Worm (Caenorhabditis elegans): ENCODE measurements around the gene T02G5.15.

Gene T02G5.15

DNA sequence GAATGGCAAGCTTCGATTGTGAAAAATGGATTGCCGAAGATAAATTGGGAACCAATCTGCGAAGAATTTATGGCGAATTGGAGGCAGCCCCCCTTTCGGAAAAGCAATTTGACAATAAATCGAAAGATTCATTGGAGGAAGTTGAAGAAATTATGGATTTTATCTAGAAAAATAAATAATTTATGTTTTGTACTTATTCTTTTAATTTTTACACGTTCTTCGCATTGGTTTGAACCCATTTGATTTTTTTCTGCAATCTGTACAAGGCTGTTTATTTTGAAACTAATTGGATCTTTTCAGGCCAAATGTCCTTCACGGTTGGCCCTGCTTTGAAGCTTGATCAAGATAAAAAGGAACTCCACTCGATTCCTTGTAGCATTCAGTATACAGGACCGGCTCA is 31.1 kb upstream of the T02G5.15 start, which contains the start of gene ZK1127.13:
TSS of gene ZK1127.13 (plus strand) at position 301 of the 400 bp plus-strand sequence.
- TF ChIP-seq fkh-10 (GFP tag; optimal IDR thresholded peaks at IDR 0.05) = no peak
- TF ChIP-seq ceh-14 (tag; optimal IDR thresholded peaks at IDR 0.05) = no peak
- TF ChIP-seq K09A11.1 (tag; optimal IDR thresholded peaks at IDR 0.05; ENCODE audit: insufficient read depth) = no peak
- TF ChIP-seq pag-3 (tag; optimal IDR thresholded peaks at IDR 0.05; ENCODE audit: borderline replicate concordance) = no peak

DNA sequence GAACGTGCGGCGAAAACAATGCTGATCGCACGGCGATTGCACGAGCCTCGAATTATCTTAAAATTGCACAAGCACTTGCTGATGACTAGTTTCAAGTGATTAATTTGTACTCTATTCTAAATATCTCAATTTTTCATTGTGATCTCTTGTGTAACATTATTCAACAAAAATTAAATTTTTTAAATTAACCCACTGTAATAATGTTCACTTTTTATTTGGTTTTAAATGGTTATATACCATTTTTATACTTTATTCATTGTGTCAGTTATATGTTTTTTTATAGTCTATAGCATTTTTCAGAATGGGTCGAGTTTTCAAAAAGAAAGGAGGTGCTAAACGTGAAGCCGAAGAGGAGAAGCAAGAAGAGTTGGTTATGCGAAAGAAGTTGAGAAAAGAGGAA is 30.5 kb upstream of the T02G5.15 start, which contains the start of gene ZK1127.4:
TSS of gene ZK1127.4 (plus strand) at position 301 of the 400 bp plus-strand sequence.
- TF ChIP-seq fkh-10 (GFP tag; optimal IDR thresholded peaks at IDR 0.05) (no peak), eyg-1 (tag; optimal IDR thresholded peaks at IDR 0.05) (no peak), ceh-18 (tag; optimal IDR thresholded peaks at IDR 0.05) (no peak), tbx-2 (tag; optimal IDR thresholded peaks at IDR 0.05) (no peak), nhr-11 (tag; optimal IDR thresholded peaks at IDR 0.05) (no peak), che-1 (tag; optimal IDR thresholded peaks at IDR 0.05) (no peak), ceh-24 (tag; optimal IDR thresholded peaks at IDR 0.05) (no peak), unc-55 (GFP tag; optimal IDR thresholded peaks at IDR 0.05) (no peak)

DNA sequence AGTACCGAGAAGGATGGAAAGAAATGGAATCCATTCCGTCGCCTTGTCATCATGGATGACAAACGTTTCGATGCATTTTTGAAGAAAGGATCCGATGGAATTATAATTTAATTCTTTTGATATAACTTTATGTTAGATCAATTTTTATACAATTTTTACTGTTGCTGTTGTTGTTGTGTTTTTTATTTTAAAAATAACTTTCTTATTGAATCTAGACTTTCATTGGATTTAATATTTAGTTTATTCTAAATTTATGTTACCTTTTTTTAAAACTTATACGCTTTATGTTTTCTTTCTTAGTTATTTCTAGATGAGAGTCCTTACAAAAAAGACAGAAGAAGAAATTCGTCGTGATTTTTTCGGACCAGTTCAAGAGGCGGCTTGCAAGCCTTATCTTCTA is 29.1 kb upstream of the T02G5.15 start, which contains the start of gene ZK1127.3:
TSS of gene ZK1127.3 (plus strand) at position 301 of the 400 bp plus-strand sequence.
- no peak for TF ChIP-seq fkh-10 (GFP tag; optimal IDR thresholded peaks at IDR 0.05)
- TF ChIP-seq nhr-11 (tag; optimal IDR thresholded peaks at IDR 0.05) = no peak
- no peak for TF ChIP-seq ceh-6 (GFP tag; optimal IDR thresholded peaks at IDR 0.05)
- TF ChIP-seq pqm-1 (tag; optimal IDR thresholded peaks at IDR 0.05) = no peak
- TF ChIP-seq ceh-9 (tag; optimal IDR thresholded peaks at IDR 0.05) = no peak
- no peak for TF ChIP-seq unc-86 (tag; optimal IDR thresholded peaks at IDR 0.05)
- TF ChIP-seq che-1 (tag; optimal IDR thresholded peaks at IDR 0.05) = no peak
- TF ChIP-seq tbx-2 (tag; optimal IDR thresholded peaks at IDR 0.05) = no peak
- TF ChIP-seq fax-1 (tag; optimal IDR thresholded peaks at IDR 0.05) = no peak
- no peak for TF ChIP-seq elt-4 (tag; optimal IDR thresholded peaks at IDR 0.05)
- TF ChIP-seq nfya-1 (tag; optimal IDR thresholded peaks at IDR 0.05) = no peak
- no peak for TF ChIP-seq hlh-6 (tag; optimal IDR thresholded peaks at IDR 0.05)

DNA sequence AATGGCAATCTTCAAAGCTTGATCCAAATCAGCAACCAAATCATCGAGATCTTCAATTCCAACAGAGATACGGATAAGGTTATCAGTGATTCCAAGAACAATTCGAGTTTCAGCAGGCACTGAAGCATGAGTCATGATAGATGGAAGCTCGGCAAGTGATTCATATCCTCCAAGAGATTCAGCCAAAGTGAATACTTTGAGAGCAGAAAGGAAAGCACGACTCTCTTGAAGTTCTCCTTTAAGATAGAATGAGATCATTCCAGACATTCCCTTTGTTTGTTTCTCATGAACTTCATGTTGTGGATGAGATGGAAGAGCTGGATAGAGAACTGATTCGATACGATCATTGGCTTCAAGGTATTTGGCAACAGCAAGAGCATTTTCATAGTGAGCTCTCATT is 27.8 kb upstream of the T02G5.15 start:
- TF ChIP-seq pha-2 (tag; optimal IDR thresholded peaks at IDR 0.05) = no peak
- TF ChIP-seq unc-42 (tag; optimal IDR thresholded peaks at IDR 0.05) = no peak
- no peak for TF ChIP-seq ref-2 (tag; optimal IDR thresholded peaks at IDR 0.05)
- TF ChIP-seq pag-3 (tag; optimal IDR thresholded peaks at IDR 0.05; ENCODE audit: borderline replicate concordance) = no peak
- no peak for TF ChIP-seq odd-2 (tag; optimal IDR thresholded peaks at IDR 0.05)
- TF ChIP-seq ceh-14 (tag; optimal IDR thresholded peaks at IDR 0.05) = no peak
- no peak for TF ChIP-seq che-1 (tag; optimal IDR thresholded peaks at IDR 0.05)
- TF ChIP-seq sox-2 (GFP tag; IDR thresholded peaks at IDR 0.05) = no peak
- TF ChIP-seq ceh-18 (tag; optimal IDR thresholded peaks at IDR 0.05) = no peak
- TF ChIP-seq ttx-3 (tag; optimal IDR thresholded peaks at IDR 0.05) = no peak
- TF ChIP-seq ceh-31 (tag; optimal IDR thresholded peaks at IDR 0.05) = no peak
- TF ChIP-seq dmd-4 (tag; optimal IDR thresholded peaks at IDR 0.05; ENCODE audit: borderline replicate concordance) = no peak
- no peak for TF ChIP-seq hlh-13 (GFP tag; optimal IDR thresholded peaks at IDR 0.05)
- no peak for TF ChIP-seq ceh-45 (GFP tag; IDR thresholded peaks at IDR 0.05)
- no peak for TF ChIP-seq fax-1 (tag; optimal IDR thresholded peaks at IDR 0.05)
- no peak for TF ChIP-seq nhr-11 (tag; optimal IDR thresholded peaks at IDR 0.05)
- no peak for TF ChIP-seq C38D4.7 (GFP tag; optimal IDR thresholded peaks at IDR 0.05)
- no peak for TF ChIP-seq madf-2 (tag; optimal IDR thresholded peaks at IDR 0.05)
- TF ChIP-seq ahr-1 (tag; optimal IDR thresholded peaks at IDR 0.05) = no peak

DNA sequence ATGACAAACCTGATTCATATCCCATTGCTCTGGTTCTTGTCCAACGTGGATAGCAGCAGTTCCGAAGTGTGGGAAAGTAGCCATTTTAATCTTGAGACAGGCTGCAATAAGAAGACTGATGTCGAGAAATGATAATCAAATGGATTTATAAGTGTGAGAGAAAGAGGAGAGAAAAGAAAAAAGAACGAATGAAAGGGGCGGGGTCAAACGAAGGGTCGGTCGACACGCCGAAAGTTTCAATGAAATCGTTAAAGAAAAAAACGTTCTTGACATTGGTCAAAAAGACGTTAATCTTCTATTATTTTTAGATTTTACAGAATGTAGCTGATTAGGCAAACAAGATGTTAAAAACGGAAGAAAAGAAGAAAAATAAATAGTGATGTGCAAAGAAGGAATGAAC is 26.3 kb upstream of the T02G5.15 start, which contains the start of gene cth-2:
TSS of gene cth-2 (minus strand) at position 101 of the 400 bp plus-strand sequence.
- no peak for TF ChIP-seq hlh-30 (tag; optimal IDR thresholded peaks at IDR 0.05; ENCODE audit: insufficient read depth)
- no peak for TF ChIP-seq ceh-31 (tag; optimal IDR thresholded peaks at IDR 0.05)
- no peak for TF ChIP-seq hlh-15 (tag; optimal IDR thresholded peaks at IDR 0.05)
- no peak for TF ChIP-seq nhr-11 (tag; optimal IDR thresholded peaks at IDR 0.05)
- no peak for TF ChIP-seq K02D7.2 (tag; optimal IDR thresholded peaks at IDR 0.05)
- TF ChIP-seq C38D4.7 (GFP tag; optimal IDR thresholded peaks at IDR 0.05) = no peak
- TF ChIP-seq ceh-14 (tag; optimal IDR thresholded peaks at IDR 0.05) = no peak
- TF ChIP-seq che-1 (tag; optimal IDR thresholded peaks at IDR 0.05) = no peak
- TF ChIP-seq pha-4 (tag; optimal IDR thresholded peaks at IDR 0.05) = no peak
- no peak for TF ChIP-seq ceh-2 (tag; optimal IDR thresholded peaks at IDR 0.05)
